Worm (Caenorhabditis elegans) whole organism, L4 larva: ENCODE measurements around the gene srbc-37.

ENCODE experiments used
- F26F4.8 ChIP-seq: fragments of 200-800 bp; sonication (Bioruptor generic); conservative IDR thresholded peaks from 2 replicates; pipeline ENCODE4 v1.3.6; 2022; ENCODE audit warnings: missing genetic modification characterization, missing compliant biosample characterization
- F49E8.2 ChIP-seq: sonication (generic microtip); optimal IDR thresholded peaks from 2 replicates; lab custom pipeline; 2016; ENCODE audit warnings: missing compliant biosample characterization, mild to moderate bottlenecking, missing genetic modification characterization, borderline replicate concordance
- T26A8.4 ChIP-seq: fragments of 200-800 bp; sonication (Bioruptor generic); IDR thresholded peaks from 2 replicates; pipeline ENCODE4 v1.3.6; 2022; ENCODE audit warnings: missing genetic modification characterization, missing compliant biosample characterization
- ZK546.5 ChIP-seq, 2 experiments: sonication (generic microtip); optimal IDR thresholded peaks; 2 replicates each; lab custom pipeline; 2017; ENCODE audit warnings: missing biosample characterization in 2 of 2, missing genetic modification characterization in 2 of 2
- aha-1 ChIP-seq: fragments of 150-350 bp; peaks from one replicate; lab custom pipeline; 2014; ENCODE audit warnings: missing biosample characterization, missing genetic modification characterization
- ama-1 ChIP-seq: fragments of 150-350 bp; optimal IDR thresholded peaks from 2 replicates; lab custom pipeline; 2014; ENCODE audit warnings: inconsistent platforms, mixed read lengths
- arid-1 ChIP-seq: fragments of 200-800 bp; sonication (Bioruptor generic); conservative IDR thresholded peaks from 2 replicates; pipeline ENCODE4 v1.3.6; 2022; ENCODE audit warnings: missing genetic modification reagents, missing genetic modification characterization, missing compliant biosample characterization
- attf-4 ChIP-seq: sonication (generic microtip); optimal IDR thresholded peaks from 3 replicates; lab custom pipeline; 2017; ENCODE audit warnings: missing biosample characterization, missing genetic modification characterization
- ceh-44 ChIP-seq: fragments of 200-800 bp; sonication (Bioruptor generic); IDR thresholded peaks from 2 replicates; pipeline ENCODE4 v1.3.6; 2022; ENCODE audit warnings: missing genetic modification reagents, missing genetic modification characterization, missing compliant biosample characterization
- ceh-82 ChIP-seq: sonication (generic microtip); optimal IDR thresholded peaks from 2 replicates; lab custom pipeline; 2017; ENCODE audit warnings: missing biosample characterization, missing genetic modification characterization
- cey-2 ChIP-seq: sonication (generic microtip); optimal IDR thresholded peaks from 3 replicates; lab custom pipeline; 2017; ENCODE audit warnings: missing genetic modification characterization, mild to moderate bottlenecking, missing compliant biosample characterization, antibody characterized with exemption, borderline replicate concordance; ENCODE audit not compliant: insufficient read depth
- daf-16 ChIP-seq, 3 experiments: sonication (generic microtip); optimal IDR thresholded peaks; 2 replicates each; lab custom pipeline; 2016 to 2017; ENCODE audit warnings: missing genetic modification characterization in 3 of 3, missing genetic modification reagents in 3 of 3, mild to moderate bottlenecking in 2 of 3, missing compliant biosample characterization in 2 of 3, missing biosample characterization in 1 of 3, moderate library complexity in 1 of 3
- dmd-6 ChIP-seq: fragments of 200-800 bp; sonication (Bioruptor generic); IDR thresholded peaks from 2 replicates; pipeline ENCODE4 v1.3.6; 2022; ENCODE audit warnings: missing genetic modification reagents, missing genetic modification characterization, missing compliant biosample characterization
- dmd-8 ChIP-seq: fragments of 200-800 bp; sonication (Bioruptor generic); IDR thresholded peaks from 2 replicates; pipeline ENCODE4 v1.3.6; 2022; ENCODE audit warnings: missing genetic modification characterization, missing compliant biosample characterization
- dmd-9 ChIP-seq: fragments of 200-800 bp; sonication (Bioruptor generic); IDR thresholded peaks from 2 replicates; pipeline ENCODE4 v1.3.6; 2022; ENCODE audit warnings: missing genetic modification reagents, missing genetic modification characterization, missing compliant biosample characterization
- duxl-1 ChIP-seq: sonication (generic microtip); optimal IDR thresholded peaks from 2 replicates; lab custom pipeline; 2016; ENCODE audit warnings: mild to moderate bottlenecking, missing genetic modification characterization, moderate library complexity, missing compliant biosample characterization; ENCODE audit not compliant: poor library complexity
- dve-1 ChIP-seq: sonication (generic microtip); optimal IDR thresholded peaks from 2 replicates; lab custom pipeline; 2017; ENCODE audit warnings: antibody characterized with exemption, mild to moderate bottlenecking, missing genetic modification characterization, missing compliant biosample characterization; ENCODE audit not compliant: insufficient read depth
- egl-27 ChIP-seq: sonication (generic microtip); optimal IDR thresholded peaks from 3 replicates; lab custom pipeline; 2017; ENCODE audit warnings: missing biosample characterization, missing genetic modification reagents, missing genetic modification characterization
- gei-8 ChIP-seq: fragments of 200-800 bp; sonication (Bioruptor generic); optimal IDR thresholded peaks from 2 replicates; lab custom pipeline; 2018; ENCODE audit warnings: mild to moderate bottlenecking, missing genetic modification characterization, missing compliant biosample characterization
- hlh-11 ChIP-seq: fragments of 200-800 bp; sonication (Bioruptor generic); optimal IDR thresholded peaks from 2 replicates; lab custom pipeline; 2018; ENCODE audit warnings: mild to moderate bottlenecking, missing genetic modification characterization, missing compliant biosample characterization
- hlh-30 ChIP-seq: sonication (generic microtip); optimal IDR thresholded peaks from 2 replicates; lab custom pipeline; 2017; ENCODE audit warnings: antibody characterized with exemption, mild to moderate bottlenecking, missing genetic modification characterization, missing compliant biosample characterization; ENCODE audit not compliant: insufficient read depth
- hmg-1.1 ChIP-seq: fragments of 200-800 bp; sonication (Bioruptor generic); IDR thresholded peaks from 2 replicates; pipeline ENCODE4 v1.3.6; 2022; ENCODE audit warnings: missing genetic modification reagents, missing genetic modification characterization, missing compliant biosample characterization
- lim-7 ChIP-seq: fragments of 200-800 bp; sonication (Bioruptor generic); IDR thresholded peaks from 2 replicates; pipeline ENCODE4 v1.3.6; 2022; ENCODE audit warnings: missing genetic modification characterization, missing compliant biosample characterization
- lin-39 ChIP-seq: fragments of 150-350 bp; optimal IDR thresholded peaks from 2 replicates; lab custom pipeline; 2014; ENCODE audit warnings: missing biosample characterization, missing genetic modification reagents, missing genetic modification characterization
- mdl-1 ChIP-seq, 2 experiments: fragments of 150-350 bp in 1 of 2; sonication (generic microtip) in 1 of 2; optimal IDR thresholded peaks; 2 replicates each; lab custom pipeline; 2014 to 2017; ENCODE audit warnings: missing biosample characterization in 2 of 2, missing genetic modification characterization in 2 of 2
- mdt-29 ChIP-seq: fragments of 200-800 bp; sonication (Bioruptor generic); IDR thresholded peaks from 2 replicates; pipeline ENCODE4 v1.3.6; 2022; ENCODE audit warnings: missing genetic modification reagents, missing genetic modification characterization, missing compliant biosample characterization
- mes-2 ChIP-seq: sonication (generic microtip); optimal IDR thresholded peaks from 2 replicates; lab custom pipeline; 2016; ENCODE audit warnings: missing genotype, mild to moderate bottlenecking, missing genetic modification characterization, missing compliant biosample characterization; ENCODE audit not compliant: poor library complexity, severe bottlenecking
- mxl-3 ChIP-seq: fragments of 200-800 bp; sonication (Bioruptor generic); optimal IDR thresholded peaks from 2 replicates; lab custom pipeline; 2018; ENCODE audit warnings: mild to moderate bottlenecking, missing genetic modification characterization, missing compliant biosample characterization
- nhr-10 ChIP-seq: fragments of 150-350 bp; optimal IDR thresholded peaks from 2 replicates; lab custom pipeline; 2014; ENCODE audit warnings: missing biosample characterization, missing genetic modification characterization
- nhr-237 ChIP-seq: sonication (generic microtip); optimal IDR thresholded peaks from 2 replicates; lab custom pipeline; 2017; ENCODE audit warnings: missing biosample characterization, missing genetic modification characterization
- nhr-28 ChIP-seq: fragments of 150-350 bp; optimal IDR thresholded peaks from 2 replicates; lab custom pipeline; 2014; ENCODE audit warnings: missing biosample characterization, missing genetic modification characterization
- nhr-41 ChIP-seq: fragments of 200-800 bp; sonication (Bioruptor generic); IDR thresholded peaks from 2 replicates; pipeline ENCODE4 v1.3.6; 2022; ENCODE audit warnings: missing genetic modification reagents, missing genetic modification characterization, missing compliant biosample characterization
- nhr-76 ChIP-seq: fragments of 150-350 bp; optimal IDR thresholded peaks from 2 replicates; lab custom pipeline; 2014; ENCODE audit warnings: missing biosample characterization, missing genetic modification characterization
- nhr-77 ChIP-seq: fragments of 150-350 bp; optimal IDR thresholded peaks from 2 replicates; lab custom pipeline; 2014; ENCODE audit warnings: missing biosample characterization, missing genetic modification characterization
- snpc-1.2 ChIP-seq: fragments of 200-800 bp; sonication (Bioruptor generic); IDR thresholded peaks from 2 replicates; pipeline ENCODE4 v1.3.6; 2022; ENCODE audit warnings: missing genetic modification reagents, missing genetic modification characterization, missing compliant biosample characterization
- snpc-4 ChIP-seq: fragments of 150-350 bp; optimal IDR thresholded peaks from 2 replicates; lab custom pipeline; 2014; ENCODE audit warnings: missing biosample characterization, missing genetic modification characterization
- spr-3 ChIP-seq: fragments of 200-800 bp; sonication (Bioruptor generic); optimal IDR thresholded peaks from 2 replicates; lab custom pipeline; 2018; ENCODE audit warnings: mild to moderate bottlenecking, missing genetic modification characterization, missing compliant biosample characterization
- zag-1 ChIP-seq: fragments of 150-350 bp; optimal IDR thresholded peaks from 2 replicates; lab custom pipeline; 2014; ENCODE audit warnings: missing biosample characterization, missing genetic modification characterization
- zfp-2 ChIP-seq: sonication (generic microtip); optimal IDR thresholded peaks from 2 replicates; lab custom pipeline; 2016; ENCODE audit warnings: mild to moderate bottlenecking, missing genetic modification characterization, missing compliant biosample characterization
- zip-2 ChIP-seq: fragments of 150-350 bp; optimal IDR thresholded peaks from 2 replicates; lab custom pipeline; 2014; ENCODE audit warnings: missing biosample characterization, missing genetic modification characterization

srbc-37 gene

DNA sequence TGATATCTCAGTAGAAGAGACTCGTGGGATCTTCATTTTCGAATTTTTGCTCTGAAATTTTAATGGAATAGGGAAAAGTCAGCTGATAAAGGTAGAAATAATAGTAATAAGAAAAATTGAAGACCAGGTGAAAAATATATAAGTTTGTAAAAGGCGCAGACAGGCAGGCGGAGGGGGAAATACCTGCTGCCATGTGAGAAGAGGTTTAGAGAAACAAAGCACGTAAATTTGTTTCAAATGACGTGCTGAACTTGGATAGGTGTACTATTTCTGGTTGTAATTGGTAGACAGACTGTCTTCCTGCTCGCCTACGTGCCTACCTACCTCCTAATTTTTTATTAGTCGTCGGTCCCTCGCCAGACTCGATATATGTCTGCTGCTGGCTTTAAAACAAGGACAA, 34.9 kb upstream of the srbc-37 start, which contains the start of gene nhr-180:
Gene nhr-180 (minus strand): TSS at position 52 of the 400 bp plus-strand sequence.
- peak; percentile 13 for TF ChIP-seq aha-1
- 0 out of 2 replicates have a peak, but pooled peaks have one; percentile 12 for TF ChIP-seq hmg-1.1 (GFP tag; lab: Robert Waterston, UW)
- no peak for TF ChIP-seq snpc-4 (tag; lab: Kevin White, UChicago)
- TF ChIP-seq nhr-10 = no peak
- no peak for TF ChIP-seq gei-8 (GFP tag; lab: Kevin White, UChicago)
- TF ChIP-seq snpc-1.2 = no peak
- peak; percentile 39 for TF ChIP-seq nhr-28
- no peak for TF ChIP-seq ceh-82
- TF ChIP-seq nhr-77 (tag; lab: Kevin White, UChicago) = peak; percentile 6
- no peak for TF ChIP-seq dve-1 (tag; lab: Kevin White, UChicago)
- no peak for TF ChIP-seq ama-1 (lab: Kevin White, UChicago)
- peak; percentile 69 for TF ChIP-seq hlh-30 (tag; lab: Kevin White, UChicago)
- peak; percentile 33 for TF ChIP-seq mxl-3 (GFP tag; lab: Kevin White, UChicago)
- TF ChIP-seq mdl-1 (tag; optimal IDR thresholded peaks at IDR 0.05; lab: Kevin White, UChicago) = peak; percentile 37 to 74
- peak; percentile 58 for TF ChIP-seq duxl-1 (tag; lab: Kevin White, UChicago)
- TF ChIP-seq mes-2 (tag; lab: Kevin White, UChicago) = no peak
- no peak for TF ChIP-seq T26A8.4 (GFP tag; lab: Robert Waterston, UW)
- TF ChIP-seq dmd-6 (GFP tag; lab: Robert Waterston, UW) = peak; percentile 61; the same call in 1 of the 2 replicates

DNA sequence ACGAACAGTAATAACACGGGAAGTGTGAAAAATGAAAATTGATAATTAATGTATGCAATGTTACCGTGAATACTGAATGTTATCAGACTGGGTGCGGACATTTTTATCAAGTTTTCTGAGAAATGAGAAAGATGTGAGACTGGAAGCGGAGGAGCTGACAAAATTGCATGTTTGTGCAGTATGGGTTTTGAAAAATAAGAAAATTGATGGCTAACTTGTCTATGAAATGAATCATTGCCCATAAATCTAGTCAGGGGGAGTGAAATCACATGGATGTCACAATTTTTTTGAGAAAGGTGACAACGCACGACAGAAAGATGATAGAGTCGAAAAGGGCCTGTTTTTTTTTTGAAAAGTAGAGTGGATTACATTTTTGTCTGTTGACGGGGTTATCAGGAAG, 31.0 kb upstream of the srbc-37 start, which contains the start of gene sru-24:
Gene sru-24 (minus strand): TSS at position 101 of the 400 bp plus-strand sequence.
- TF ChIP-seq nhr-237 (tag; lab: Kevin White, UChicago) (no peak), lim-7 (GFP tag; lab: Robert Waterston, UW) (no peak), hlh-11 (tag; lab: Kevin White, UChicago) (no peak)

DNA sequence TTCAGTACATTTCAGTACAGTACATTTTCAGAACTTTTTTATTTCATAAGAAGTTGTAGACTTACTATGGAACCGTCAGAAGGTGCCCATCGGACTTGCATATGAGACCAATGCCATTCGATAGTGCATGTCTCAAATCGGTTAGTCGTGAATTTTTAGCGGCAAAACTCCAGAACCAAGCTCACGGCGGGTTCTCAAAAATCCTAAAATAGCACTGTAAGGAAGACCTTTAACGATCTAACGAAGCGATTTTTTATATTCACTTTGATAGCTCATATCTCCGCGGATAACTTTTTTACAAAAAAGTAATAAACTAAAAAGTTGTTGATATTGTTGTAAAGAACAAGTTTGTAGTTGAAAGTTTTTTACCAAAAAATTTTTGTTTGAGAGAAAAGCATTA, 28.1 kb upstream of the srbc-37 start, which contains the start of gene sru-25:
Gene sru-25 (minus strand): TSS at position 101 of the 400 bp plus-strand sequence.
- TF ChIP-seq snpc-4 (tag; lab: Kevin White, UChicago) (no peak), mdt-29 (no peak), mdl-1 (tag; optimal IDR thresholded peaks at IDR 0.05; lab: Kevin White, UChicago) (no peak), zip-2 (tag; lab: Kevin White, UChicago) (no peak), nhr-41 (GFP tag; lab: Robert Waterston, UW) (no peak), dmd-8 (GFP tag; lab: Robert Waterston, UW) (no peak), arid-1 (no peak), zfp-2 (tag; lab: Kevin White, UChicago) (no peak), dmd-9 (GFP tag; lab: Robert Waterston, UW) (no peak)

ce11 chrV:676090-676489, 26.3 kb upstream of the srbc-37 start:
- TF ChIP-seq nhr-41 (GFP tag; lab: Robert Waterston, UW) (no peak), F49E8.2 (tag; lab: Kevin White, UChicago) (no peak), nhr-76 (no peak), zag-1 (tag; lab: Kevin White, UChicago) (no peak), dmd-6 (GFP tag; lab: Robert Waterston, UW) (no peak), ceh-44 (GFP tag; lab: Robert Waterston, UW) (no peak), attf-4 (tag; lab: Kevin White, UChicago) (no peak), egl-27 (tag; lab: Kevin White, UChicago) (no peak), lin-39 (no peak), ZK546.5 (tag; optimal IDR thresholded peaks at IDR 0.05; lab: Kevin White, UChicago) (no peak), daf-16 (GFP tag; optimal IDR thresholded peaks at IDR 0.05; lab: Kevin White, UChicago) (no peak), daf-16 (tag; optimal IDR thresholded peaks at IDR 0.05; lab: Kevin White, UChicago) (no peak), spr-3 (GFP tag; lab: Kevin White, UChicago) (no peak), cey-2 (no peak), F26F4.8 (GFP tag; lab: Robert Waterston, UW) (no peak), dve-1 (tag; lab: Kevin White, UChicago) (no peak)
